Worm (Caenorhabditis elegans) whole organism, young adult: ENCODE results near the gene sft-1.

Experiments used
- attf-3 ChIP-seq: fragments of 200-800 bp; sonication (Bioruptor generic); conservative IDR thresholded peaks from 2 replicates; pipeline ENCODE4 v1.3.6; 2022; ENCODE audit warnings: missing genetic modification reagents, missing genetic modification characterization, missing compliant biosample characterization
- dox-1 ChIP-seq: fragments of 200-800 bp; sonication (Bioruptor generic); IDR thresholded peaks from 2 replicates; pipeline ENCODE4 v1.3.6; 2022; ENCODE audit warnings: missing genetic modification reagents, missing genetic modification characterization, missing compliant biosample characterization
- hlh-12 ChIP-seq: sonication (generic microtip); optimal IDR thresholded peaks from 2 replicates; lab custom pipeline; 2016; ENCODE audit warnings: missing genetic modification characterization, missing compliant biosample characterization

DNA sequence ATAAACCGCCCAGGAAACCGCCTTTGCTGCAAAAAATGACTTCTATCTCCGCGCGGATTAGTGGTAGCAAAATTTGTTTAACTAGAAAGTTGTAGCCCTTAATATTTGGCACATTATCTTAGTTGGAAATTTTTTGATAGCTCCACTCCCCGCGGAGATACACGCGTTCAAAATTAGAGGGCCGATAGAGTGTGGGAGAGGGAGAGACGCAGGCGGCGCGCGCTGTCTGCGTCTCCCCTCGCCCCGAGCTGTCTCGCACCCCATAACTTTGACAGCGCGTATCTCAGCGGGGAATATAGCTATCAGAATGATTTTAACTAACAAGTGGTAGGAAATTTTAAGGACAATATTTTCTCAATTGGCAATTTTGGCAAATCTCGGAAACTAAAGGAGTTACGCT lies 23.4 kb upstream of the sft-1 start:
- no peak for TF ChIP-seq attf-3 (GFP tag; lab: Robert Waterston, UW)
- TF ChIP-seq dox-1 (GFP tag; lab: Robert Waterston, UW): no peak
- TF ChIP-seq hlh-12 (tag; lab: Kevin White, UChicago): no peak
